Worm (Caenorhabditis elegans): ENCODE data around the gene nspb-11.

DNA sequence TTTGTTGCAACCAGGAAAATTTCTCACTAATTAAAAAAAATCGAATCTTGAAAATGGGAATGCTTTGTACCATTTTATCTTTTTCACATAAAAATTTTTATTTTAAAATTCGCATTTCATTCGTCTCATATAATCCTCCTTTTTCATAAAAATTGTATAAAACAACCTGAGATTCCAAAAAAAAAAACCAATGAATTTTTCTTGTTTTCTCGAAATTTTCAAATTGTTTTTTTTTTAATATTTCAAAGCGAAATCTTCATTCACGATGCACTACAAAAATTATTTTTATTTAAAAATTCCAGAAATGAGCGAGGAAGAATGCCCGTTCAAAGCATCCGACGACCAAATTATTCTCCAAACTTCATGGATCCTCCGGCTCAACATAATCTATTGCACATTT, 22.2 kb upstream of the nspb-11 start, which contains the start of gene sra-14:
- TF ChIP-seq hmg-4 (GFP tag; optimal IDR thresholded peaks at IDR 0.05) (no peak), ama-1 (optimal IDR thresholded peaks at IDR 0.05) (no peak), tbx-37 (GFP tag; conservative IDR thresholded peaks at IDR 0.05) (no peak), flt-1 (GFP tag; IDR thresholded peaks at IDR 0.05) (no peak)

Data from whole organism, early embryonic.